Worm (Caenorhabditis elegans): Measurements from ENCODE around the gene ZC239.20.

The ZC239.20 gene

ce11 chrII:3206423-3206989, at the start of gene ZC239.20, which contains the start of gene ZC239.21:
ZC239.20 (minus strand) TSS chrII:3206523.
ZC239.21 (plus strand) TSS chrII:3206939.
- TF ChIP-seq snpc-4 (tag; optimal IDR thresholded peaks at IDR 0.05), result no peak
- no peak for TF ChIP-seq ztf-11 (tag; optimal IDR thresholded peaks at IDR 0.05)
- TF ChIP-seq R02D3.7 (tag; optimal IDR thresholded peaks at IDR 0.05), result no peak
- no peak for TF ChIP-seq mbf-1 (tag; optimal IDR thresholded peaks at IDR 0.05)
- no peak for TF ChIP-seq lin-13 (GFP tag; optimal IDR thresholded peaks at IDR 0.05)
- TF ChIP-seq alr-1 (tag; optimal IDR thresholded peaks at IDR 0.05), result no peak
- TF ChIP-seq gmeb-1 (tag; optimal IDR thresholded peaks at IDR 0.05), result no peak
- no peak for TF ChIP-seq blmp-1 (tag; optimal IDR thresholded peaks at IDR 0.05; ENCODE audit: insufficient read depth)
- no peak for TF ChIP-seq egl-27 (tag; optimal IDR thresholded peaks at IDR 0.05)
- no peak for TF ChIP-seq unc-62 (GFP tag; optimal IDR thresholded peaks at IDR 0.05)

ce11 chrII:3251782-3252181, 45.5 kb upstream of the ZC239.20 start:
- no peak for TF ChIP-seq lsy-2 (tag; optimal IDR thresholded peaks at IDR 0.05)
- TF ChIP-seq nhr-129 (tag; optimal IDR thresholded peaks at IDR 0.05), result no peak
- TF ChIP-seq alr-1 (tag; optimal IDR thresholded peaks at IDR 0.05), result no peak
- TF ChIP-seq unc-55 (GFP tag; optimal IDR thresholded peaks at IDR 0.05), result no peak
- no peak for TF ChIP-seq lin-39 (tag; optimal IDR thresholded peaks at IDR 0.05)
- no peak for TF ChIP-seq elt-3 (tag; optimal IDR thresholded peaks at IDR 0.05)
- TF ChIP-seq nhr-23 (tag; optimal IDR thresholded peaks at IDR 0.05), result no peak
- no peak for TF ChIP-seq ztf-1 (GFP tag; conservative IDR thresholded peaks at IDR 0.05)
- no peak for TF ChIP-seq nhr-11 (tag; optimal IDR thresholded peaks at IDR 0.05)
- TF ChIP-seq nhr-6 (tag; optimal IDR thresholded peaks at IDR 0.05), result no peak
- no peak for TF ChIP-seq aly-2 (tag; optimal IDR thresholded peaks at IDR 0.05)
- TF ChIP-seq ceh-16 (tag; optimal IDR thresholded peaks at IDR 0.05), result no peak
- TF ChIP-seq lin-13 (GFP tag; optimal IDR thresholded peaks at IDR 0.05), result no peak
- TF ChIP-seq ztf-11 (tag; optimal IDR thresholded peaks at IDR 0.05), result no peak

- TF ChIP-seq nhr-11 (tag; optimal IDR thresholded peaks at IDR 0.05) (no peak), fos-1 (tag; optimal IDR thresholded peaks at IDR 0.05) (no peak), aly-2 (tag; optimal IDR thresholded peaks at IDR 0.05) (no peak), mdl-1 (tag; optimal IDR thresholded peaks at IDR 0.05) (no peak), nhr-6 (tag; optimal IDR thresholded peaks at IDR 0.05) (no peak), peb-1 (tag; optimal IDR thresholded peaks at IDR 0.05) (no peak), ztf-4 (tag; optimal IDR thresholded peaks at IDR 0.05) (no peak), nhr-21 (tag; optimal IDR thresholded peaks at IDR 0.05) (no peak), mbf-1 (tag; optimal IDR thresholded peaks at IDR 0.05) (no peak), unc-55 (GFP tag; optimal IDR thresholded peaks at IDR 0.05) (no peak), mab-5 (tag; optimal IDR thresholded peaks at IDR 0.05) (no peak), skn-1 (tag; optimal IDR thresholded peaks at IDR 0.05) (no peak)
Measured at ce11 chrII:3250195-3250594, 43.9 kb upstream of the ZC239.20 start.

- TF ChIP-seq mdl-1 (tag; optimal IDR thresholded peaks at IDR 0.05) (no peak), unc-55 (GFP tag; optimal IDR thresholded peaks at IDR 0.05) (no peak), lin-11 (tag; optimal IDR thresholded peaks at IDR 0.05) (no peak), nhr-6 (tag; optimal IDR thresholded peaks at IDR 0.05) (no peak), lin-39 (tag; optimal IDR thresholded peaks at IDR 0.05) (no peak), ztf-1 (GFP tag; conservative IDR thresholded peaks at IDR 0.05) (no peak), elt-3 (tag; optimal IDR thresholded peaks at IDR 0.05) (no peak), nhr-10 (tag; optimal IDR thresholded peaks at IDR 0.05) (no peak), ZK546.5 (tag; optimal IDR thresholded peaks at IDR 0.05) (no peak), ztf-11 (tag; optimal IDR thresholded peaks at IDR 0.05) (no peak), nhr-23 (tag; optimal IDR thresholded peaks at IDR 0.05) (no peak), lsy-2 (tag; optimal IDR thresholded peaks at IDR 0.05) (no peak), nhr-77 (tag; optimal IDR thresholded peaks at IDR 0.05) (no peak), nhr-237 (tag; optimal IDR thresholded peaks at IDR 0.05) (no peak), nhr-12 (tag; optimal IDR thresholded peaks at IDR 0.05) (no peak), blmp-1 (tag; optimal IDR thresholded peaks at IDR 0.05; ENCODE audit: insufficient read depth) (no peak), C34F6.9 (tag; optimal IDR thresholded peaks at IDR 0.05) (no peak), nhr-21 (tag; optimal IDR thresholded peaks at IDR 0.05) (no peak), nhr-11 (tag; optimal IDR thresholded peaks at IDR 0.05) (no peak)
Measured at ce11 chrII:3249406-3249805, 43.1 kb upstream of the ZC239.20 start, which contains the start of gene clec-124. clec-124 (plus strand) TSS chrII:3249706.
